Worm (Caenorhabditis elegans): ENCODE results near the gene K02G10.5.

ce11 chrX:4732752-4733151, 41.8 kb upstream of the K02G10.5 start, which contains the start of gene aman-1:
- TF ChIP-seq ama-1 (optimal IDR thresholded peaks at IDR 0.05) (no peak), ztf-4 (tag; optimal IDR thresholded peaks at IDR 0.05) (no peak), fos-1 (tag; optimal IDR thresholded peaks at IDR 0.05) (no peak), nhr-237 (tag; optimal IDR thresholded peaks at IDR 0.05) (no peak), zag-1 (tag; optimal IDR thresholded peaks at IDR 0.05) (no peak), pqm-1 (tag; optimal IDR thresholded peaks at IDR 0.05) (no peak), ceh-16 (tag; optimal IDR thresholded peaks at IDR 0.05) (no peak), hmg-11 (tag; optimal IDR thresholded peaks at IDR 0.05) (no peak), ztf-11 (tag; optimal IDR thresholded peaks at IDR 0.05) (no peak), nhr-28 (tag; optimal IDR thresholded peaks at IDR 0.05) (no peak), nhr-76 (tag; optimal IDR thresholded peaks at IDR 0.05) (no peak)

All from whole organism, L3 larva.